Worm (Caenorhabditis elegans): ENCODE data around the gene acr-2.

DNA sequence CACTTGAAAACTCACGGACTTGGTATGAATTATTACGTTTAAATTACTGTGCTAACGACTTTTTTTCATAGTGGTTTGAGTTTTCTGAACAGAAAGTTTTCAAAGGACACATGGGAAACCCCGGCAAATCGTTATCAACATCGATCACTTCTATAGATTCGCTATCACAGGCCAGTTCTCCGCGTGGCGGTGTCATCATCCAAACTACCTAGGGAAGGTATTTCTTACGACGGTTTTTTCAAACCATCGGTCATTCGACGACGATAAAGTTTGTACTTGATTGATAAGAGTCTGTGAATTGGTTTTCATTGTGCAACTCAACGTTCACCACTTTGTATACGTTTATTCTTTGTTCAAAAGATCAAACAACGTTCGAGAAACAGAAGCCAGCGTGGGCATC, 42.2 kb downstream of the acr-2 start:
- no peak for TF ChIP-seq nhr-11 (tag; optimal IDR thresholded peaks at IDR 0.05)
- TF ChIP-seq daf-12 (tag; optimal IDR thresholded peaks at IDR 0.05) = no peak
- TF ChIP-seq unc-62 (GFP tag; optimal IDR thresholded peaks at IDR 0.05) = no peak
- peak; percentile 72 for TF ChIP-seq mdl-1 (tag; optimal IDR thresholded peaks at IDR 0.05)
- TF ChIP-seq snpc-4 (tag; optimal IDR thresholded peaks at IDR 0.05) = no peak
- no peak for TF ChIP-seq egl-27 (tag; optimal IDR thresholded peaks at IDR 0.05)
